Worm (Caenorhabditis elegans) whole organism, L4 larva: Measurements from ENCODE around the gene snfc-5.

ENCODE experiments used
- Y48G9A.11 ChIP-seq: fragments of 200-800 bp; sonication (Bioruptor generic); IDR thresholded peaks from 2 replicates; pipeline ENCODE4 v1.3.6; 2022; ENCODE audit warnings: missing genetic modification reagents, missing genetic modification characterization, missing compliant biosample characterization
- pqm-1 ChIP-seq: sonication (generic microtip); optimal IDR thresholded peaks from 2 replicates; lab custom pipeline; 2017; ENCODE audit warnings: missing biosample characterization, missing genetic modification characterization
- snpc-4 ChIP-seq: fragments of 150-350 bp; optimal IDR thresholded peaks from 2 replicates; lab custom pipeline; 2014; ENCODE audit warnings: missing biosample characterization, missing genetic modification characterization

DNA sequence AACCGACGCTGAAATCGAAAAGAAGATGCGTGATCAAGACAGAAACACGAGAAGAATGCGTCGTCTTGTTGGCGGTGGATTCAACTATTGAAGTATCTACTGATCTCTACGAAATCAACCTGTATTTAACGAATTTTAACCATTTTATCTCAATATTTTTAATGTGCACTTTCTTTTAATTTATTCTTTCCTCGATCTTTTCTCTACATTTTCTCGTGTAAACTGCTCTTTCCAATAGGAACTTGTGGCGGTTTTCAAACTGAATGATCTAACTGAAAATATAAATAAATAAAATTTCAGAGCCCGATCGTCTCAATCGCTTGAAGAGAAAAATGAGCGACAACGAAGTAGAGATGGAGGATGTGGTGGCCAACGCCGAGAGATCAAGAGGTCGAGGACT, 1.4 kb downstream of the snfc-5 start, which contains the start of gene rnp-4:
- TF ChIP-seq pqm-1 (tag; lab: Kevin White, UChicago) (no peak), snpc-4 (tag; lab: Kevin White, UChicago) (no peak), Y48G9A.11 (GFP tag; lab: Robert Waterston, UW) (no peak)
